Worm (Caenorhabditis elegans) whole organism, young adult: ENCODE results near the gene F35E8.10.

ENCODE experiments used
- B0336.3 ChIP-seq: fragments of 200-800 bp; sonication (Bioruptor generic); IDR thresholded peaks from 2 replicates; pipeline ENCODE4 v1.3.6; 2022; ENCODE audit warnings: missing genetic modification characterization, missing compliant biosample characterization
- ama-1 ChIP-seq, 3 experiments: fragments of 150-350 bp in 1 of 3; sonication (generic microtip) in 2 of 3; optimal IDR thresholded peaks; 2 replicates each; lab custom pipeline; 2014 to 2018; ENCODE audit warnings: missing biosample characterization in 2 of 3, missing genetic modification characterization in 2 of 3, missing genetic modification reagents in 2 of 3
- cebp-2 ChIP-seq: fragments of 200-800 bp; sonication (Bioruptor generic); IDR thresholded peaks from 2 replicates; pipeline ENCODE4 v1.3.6; 2022; ENCODE audit warnings: missing genetic modification characterization, missing compliant biosample characterization
- ekl-4 ChIP-seq: fragments of 200-800 bp; sonication (Bioruptor generic); IDR thresholded peaks from 2 replicates; pipeline ENCODE4 v1.3.6; 2022; ENCODE audit warnings: missing genetic modification reagents, missing genetic modification characterization, missing compliant biosample characterization
- pha-4 ChIP-seq: fragments of 150-350 bp; sonication (generic microtip); optimal IDR thresholded peaks from 2 replicates; lab custom pipeline; 2014; ENCODE audit warnings: missing biosample characterization, missing genetic modification reagents, missing genetic modification characterization
- somi-1 ChIP-seq: fragments of 200-800 bp; sonication (Bioruptor generic); optimal IDR thresholded peaks from 2 replicates; lab custom pipeline; 2018; ENCODE audit warnings: mild to moderate bottlenecking, missing genetic modification characterization, missing compliant biosample characterization

DNA sequence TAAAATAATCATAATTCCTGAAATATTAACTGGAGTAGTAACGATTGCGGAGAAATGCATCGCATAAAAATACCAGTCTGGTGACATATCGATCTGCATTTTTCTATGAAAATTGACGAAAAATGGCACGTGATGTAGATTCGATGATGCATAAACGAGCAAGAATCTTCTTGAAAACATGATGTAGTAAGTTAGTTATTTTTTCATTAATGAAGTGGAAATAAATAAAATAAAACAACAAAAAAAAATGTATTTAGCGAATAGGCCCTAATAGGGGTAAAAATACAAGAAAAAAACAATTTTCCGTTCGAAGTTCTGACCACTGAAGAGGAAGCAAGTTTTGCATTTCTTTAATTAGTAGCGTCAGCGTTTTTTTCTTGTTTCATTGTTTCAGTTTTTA, 44.9 kb upstream of the F35E8.10 start, which contains the start of gene sri-2:
- TF ChIP-seq somi-1 (GFP tag; lab: Kevin White, UChicago) = no peak
- no peak for TF ChIP-seq ama-1 (optimal IDR thresholded peaks at IDR 0.05; lab: Kevin White, UChicago)
- no peak for TF ChIP-seq ama-1 (GFP tag; optimal IDR thresholded peaks at IDR 0.05; lab: Kevin White, UChicago)
- TF ChIP-seq B0336.3 = no peak
- TF ChIP-seq cebp-2 (GFP tag; lab: Robert Waterston, UW) = no peak
- no peak for TF ChIP-seq ekl-4 (GFP tag; lab: Robert Waterston, UW)
- no peak for TF ChIP-seq pha-4 (tag; lab: Kevin White, UChicago)
